Fruit fly (Drosophila melanogaster): ENCODE results near the gene CG7110.
A peak's percentile ranks its signal among the peaks of the same experiment; 100 is the strongest.

CG7110 gene

DNA sequence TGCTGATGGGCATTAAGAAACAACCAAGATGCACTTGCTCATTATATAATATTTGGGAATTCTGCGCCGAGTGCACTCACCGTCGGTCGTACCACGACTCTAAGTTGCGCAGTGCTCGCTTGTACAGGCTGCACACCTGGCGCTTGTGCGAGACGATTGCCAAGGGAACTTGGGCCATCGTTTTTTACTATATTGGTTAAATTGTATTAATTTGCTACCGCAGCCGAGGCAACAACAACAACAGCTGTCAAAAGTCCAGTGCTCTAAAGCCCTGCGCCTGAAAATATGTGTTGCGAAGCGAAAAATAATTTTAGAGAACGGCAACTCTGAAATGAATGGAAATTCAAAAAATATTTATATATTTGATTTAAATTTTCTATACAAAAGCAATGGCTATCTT lies 28.0 kb upstream of the CG7110 start, which contains the start of gene ND-B22 (continued):
- peak; percentile 32 for TF ChIP-seq nau (GFP tag; optimal IDR thresholded peaks at IDR 0.05)
- TF ChIP-seq CG3407 (GFP tag; optimal IDR thresholded peaks at IDR 0.05): peak; percentile 26
- no peak for TF ChIP-seq Taf1 (GFP tag; IDR thresholded peaks at IDR 0.05)
- no peak for TF ChIP-seq nerfin-2 (GFP tag; IDR thresholded peaks at IDR 0.05; ENCODE audit: partially characterized antibody)
- no peak for TF ChIP-seq CG6813 (GFP tag; optimal IDR thresholded peaks at IDR 0.05)
- TF ChIP-seq CG32532 (GFP tag; IDR thresholded peaks at IDR 0.05): peak; percentile 57
- TF ChIP-seq Hmr (GFP tag; optimal IDR thresholded peaks at IDR 0.05): peak; percentile 38
- no peak for TF ChIP-seq stc (GFP tag; IDR thresholded peaks at IDR 0.05)
- TF ChIP-seq Sox100B (GFP tag; optimal IDR thresholded peaks at IDR 0.05): no peak
- peak; percentile 32 for TF ChIP-seq gro (GFP tag; optimal IDR thresholded peaks at IDR 0.05)
- no peak for TF ChIP-seq CG13123 (GFP tag; optimal IDR thresholded peaks at IDR 0.05)
- peak; percentile 24 for TF ChIP-seq az2 (GFP tag; optimal IDR thresholded peaks at IDR 0.05)
- peak; percentile 1 for TF ChIP-seq CG18476 (GFP tag; optimal IDR thresholded peaks at IDR 0.05)
- TF ChIP-seq CG10147 (GFP tag; optimal IDR thresholded peaks at IDR 0.05): peak; percentile 17
- TF ChIP-seq tx (GFP tag; optimal IDR thresholded peaks at IDR 0.05): no peak
- TF ChIP-seq dan (GFP tag; IDR thresholded peaks at IDR 0.05): no peak
- no peak for TF ChIP-seq CG12236 (GFP tag; optimal IDR thresholded peaks at IDR 0.05)
- TF ChIP-seq zf30C (GFP tag; optimal IDR thresholded peaks at IDR 0.05): no peak
- peak; percentile 71 for TF ChIP-seq Bgb (GFP tag; IDR thresholded peaks at IDR 0.05; ENCODE audit: partially characterized antibody)
- peak; percentile 16; the same call in 1 of the 3 replicates for TF ChIP-seq CG7963 (GFP tag; IDR thresholded peaks at IDR 0.05; ENCODE audit: partially characterized antibody)
- TF ChIP-seq row (GFP tag; IDR thresholded peaks at IDR 0.05): peak; percentile 31; the same call in 1 of the 3 replicates
- TF ChIP-seq CTCF (GFP tag; optimal IDR thresholded peaks at IDR 0.05): peak; percentile 8
- no peak for TF ChIP-seq Jarid2 (GFP tag; optimal IDR thresholded peaks at IDR 0.05)
- no peak for TF ChIP-seq sqz (GFP tag; optimal IDR thresholded peaks at IDR 0.05)
- peak; percentile 4 for TF ChIP-seq Antp (GFP tag; optimal IDR thresholded peaks at IDR 0.05)
- TF ChIP-seq exex (tag; optimal IDR thresholded peaks at IDR 0.05): no peak
- no peak for TF ChIP-seq dimm (GFP tag; IDR thresholded peaks at IDR 0.05)
- peak; percentile 93 for TF ChIP-seq CG10267 (tag; optimal IDR thresholded peaks at IDR 0.05)
- TF ChIP-seq her (GFP tag; optimal IDR thresholded peaks at IDR 0.05): no peak
- TF ChIP-seq CG9609 (GFP tag; optimal IDR thresholded peaks at IDR 0.05): no peak
- TF ChIP-seq CG15696 (tag; optimal IDR thresholded peaks at IDR 0.05): no peak
- no peak for TF ChIP-seq br (optimal IDR thresholded peaks at IDR 0.05)
- peak; percentile 63 for TF ChIP-seq CG13287 (GFP tag; IDR thresholded peaks at IDR 0.05; ENCODE audit: partially characterized antibody)
- TF ChIP-seq Abd-B (GFP tag; optimal IDR thresholded peaks at IDR 0.05): no peak
- no peak for TF ChIP-seq fd3F (GFP tag; optimal IDR thresholded peaks at IDR 0.05)
- peak; percentile 32 for TF ChIP-seq CG8924 (tag; optimal IDR thresholded peaks at IDR 0.05)
- TF ChIP-seq CG12155 (GFP tag; optimal IDR thresholded peaks at IDR 0.05): peak; percentile 51
- TF ChIP-seq chn (GFP tag; optimal IDR thresholded peaks at IDR 0.05): peak; percentile 30
- TF ChIP-seq TFAM (GFP tag; optimal IDR thresholded peaks at IDR 0.05): no peak
- no peak for TF ChIP-seq tll (GFP tag; optimal IDR thresholded peaks at IDR 0.05)
- no peak for TF ChIP-seq gfzf (GFP tag; optimal IDR thresholded peaks at IDR 0.05)
- TF ChIP-seq luna (GFP tag; optimal IDR thresholded peaks at IDR 0.05): no peak
- no peak for TF ChIP-seq ERR (GFP tag; optimal IDR thresholded peaks at IDR 0.05)
- peak; percentile 8 for TF ChIP-seq CG13894 (tag; optimal IDR thresholded peaks at IDR 0.05)
- TF ChIP-seq nmo (GFP tag; optimal IDR thresholded peaks at IDR 0.05): peak; percentile 39
- no peak for TF ChIP-seq CG10959 (GFP tag; IDR thresholded peaks at IDR 0.05)
- TF ChIP-seq Mad (GFP tag; optimal IDR thresholded peaks at IDR 0.05): no peak
- no peak for TF ChIP-seq wor (GFP tag; IDR thresholded peaks at IDR 0.05)
- peak; percentile 96 for TF ChIP-seq stwl (tag; optimal IDR thresholded peaks at IDR 0.05)
- TF ChIP-seq caup (GFP tag; optimal IDR thresholded peaks at IDR 0.05; ENCODE audit: severe bottlenecking): peak; percentile 69
- TF ChIP-seq chif (GFP tag; optimal IDR thresholded peaks at IDR 0.05): peak in 1 of 2 experiments; percentile 2
